Worm (Caenorhabditis elegans): ENCODE data around the gene F56F10.2.

The F56F10.2 gene

DNA sequence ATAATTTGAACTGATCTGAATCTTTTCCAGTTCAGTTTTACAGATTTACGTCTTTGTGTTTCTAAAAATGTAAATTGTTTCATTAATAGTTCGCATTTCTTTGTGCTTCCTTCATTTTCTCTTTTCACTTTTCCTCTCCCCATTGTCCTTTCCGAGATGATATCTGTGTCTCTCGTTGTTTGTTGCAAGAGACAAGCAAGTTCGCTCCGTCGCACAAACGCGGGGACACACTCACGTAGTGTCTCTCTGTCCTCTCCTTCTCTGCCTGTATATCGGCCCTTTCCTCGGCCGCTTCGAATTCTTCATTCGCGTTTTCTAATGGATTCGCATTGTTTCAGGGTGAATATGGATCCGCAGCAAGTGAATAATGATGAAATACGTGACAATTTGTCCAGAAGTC lies 17.5 kb downstream of the F56F10.2 start, which contains the start of gene ZC13.1 (continued):
- TF ChIP-seq lin-39 (tag; optimal IDR thresholded peaks at IDR 0.05), result no peak
- TF ChIP-seq nhr-77 (tag; optimal IDR thresholded peaks at IDR 0.05), result no peak
- TF ChIP-seq mab-5 (tag; optimal IDR thresholded peaks at IDR 0.05), result no peak
- TF ChIP-seq nhr-21 (tag; optimal IDR thresholded peaks at IDR 0.05), result no peak
- peak; percentile 55 for TF ChIP-seq sem-4 (tag; optimal IDR thresholded peaks at IDR 0.05)
- TF ChIP-seq crh-2 (tag; optimal IDR thresholded peaks at IDR 0.05), result peak; percentile 64
- no peak for TF ChIP-seq nhr-11 (tag; optimal IDR thresholded peaks at IDR 0.05)
- no peak for TF ChIP-seq unc-39 (tag; optimal IDR thresholded peaks at IDR 0.05)
- no peak for TF ChIP-seq elt-3 (tag; optimal IDR thresholded peaks at IDR 0.05)
- TF ChIP-seq ztf-11 (tag; optimal IDR thresholded peaks at IDR 0.05), result no peak
- TF ChIP-seq ZK546.5 (tag; optimal IDR thresholded peaks at IDR 0.05), result no peak
- no peak for TF ChIP-seq mdl-1 (tag; optimal IDR thresholded peaks at IDR 0.05)
- no peak for TF ChIP-seq nhr-12 (tag; optimal IDR thresholded peaks at IDR 0.05)
- peak; percentile 69 for TF ChIP-seq nhr-25 (tag; optimal IDR thresholded peaks at IDR 0.05)
- no peak for TF ChIP-seq nhr-237 (tag; optimal IDR thresholded peaks at IDR 0.05)
- no peak for TF ChIP-seq mbf-1 (tag; optimal IDR thresholded peaks at IDR 0.05)

DNA sequence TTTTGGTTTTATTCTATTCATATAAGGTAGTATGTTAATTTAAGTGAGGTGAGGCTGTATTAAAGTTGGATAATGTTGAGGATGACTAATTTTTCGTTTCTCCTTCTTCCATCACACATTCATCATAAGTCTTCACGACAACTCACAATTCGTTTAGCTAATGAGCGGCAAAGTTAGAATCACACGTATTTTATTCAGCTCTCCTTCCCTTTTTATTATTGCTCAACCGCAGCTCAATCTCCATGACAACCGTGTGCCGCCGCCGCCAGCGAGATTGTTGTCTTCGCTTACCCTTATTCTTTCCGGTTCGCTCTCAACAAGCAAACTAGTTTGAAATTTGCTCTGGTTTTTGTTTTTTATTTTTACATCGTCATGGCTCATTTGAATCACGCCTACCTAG lies 21.0 kb downstream of the F56F10.2 start, which contains the start of gene ZC13.2:
ZC13.2 (plus strand) TSS at position 301 of the 400 bp plus-strand sequence.
- TF ChIP-seq lin-11 (tag; optimal IDR thresholded peaks at IDR 0.05) (peak; percentile 31), ztf-1 (GFP tag; conservative IDR thresholded peaks at IDR 0.05) (no peak)

DNA sequence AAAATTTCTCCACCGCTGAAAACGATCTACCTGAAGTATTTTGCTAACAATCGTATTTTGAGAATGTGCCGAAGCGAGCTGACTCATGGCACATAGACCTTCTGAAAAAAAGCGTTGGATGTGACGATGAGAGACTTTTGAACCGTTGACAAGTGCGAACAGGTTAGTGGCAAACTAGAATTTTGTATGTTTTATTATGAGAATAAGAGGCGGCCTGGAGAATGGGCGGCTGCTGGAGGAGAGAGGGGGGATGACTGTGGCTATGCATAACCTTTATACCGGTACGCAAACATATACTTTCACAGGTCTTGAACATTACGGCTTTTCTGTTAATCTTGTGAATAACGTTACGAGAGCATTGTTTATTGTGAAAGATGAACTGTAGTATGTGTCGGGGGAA lies 28.9 kb downstream of the F56F10.2 start, which contains the start of gene mam-1:
mam-1 (minus strand) TSS at position 101 of the 400 bp plus-strand sequence.
- TF ChIP-seq alr-1 (tag; optimal IDR thresholded peaks at IDR 0.05), result no peak
- no peak for TF ChIP-seq mdl-1 (tag; optimal IDR thresholded peaks at IDR 0.05)
- TF ChIP-seq Y55F3AM.14 (GFP tag; optimal IDR thresholded peaks at IDR 0.05), result no peak
- TF ChIP-seq elt-1 (tag; optimal IDR thresholded peaks at IDR 0.05), result no peak

DNA sequence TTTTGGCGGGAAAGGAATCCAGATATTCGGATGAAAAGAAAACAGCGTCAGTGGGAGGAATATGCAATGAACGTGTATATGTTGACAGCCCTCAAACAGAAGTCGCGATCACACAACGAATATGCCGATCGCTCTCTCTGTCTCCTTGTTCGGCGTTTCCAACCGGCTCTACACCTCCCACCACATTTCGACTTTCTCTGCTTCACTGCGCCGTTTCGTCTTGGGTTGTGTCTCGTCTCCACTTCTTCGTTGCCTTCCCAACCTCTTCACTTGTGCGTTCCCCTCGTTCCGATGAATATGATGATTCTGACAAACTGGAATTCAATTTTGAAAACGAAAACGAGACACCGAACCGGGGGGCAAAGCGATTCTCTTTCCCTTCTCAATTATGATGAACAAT lies 38.5 kb downstream of the F56F10.2 start, which contains the start of gene mab-7:
mab-7 (minus strand) TSS at position 101 of the 400 bp plus-strand sequence.
- TF ChIP-seq nhr-77 (tag; optimal IDR thresholded peaks at IDR 0.05), result no peak

DNA sequence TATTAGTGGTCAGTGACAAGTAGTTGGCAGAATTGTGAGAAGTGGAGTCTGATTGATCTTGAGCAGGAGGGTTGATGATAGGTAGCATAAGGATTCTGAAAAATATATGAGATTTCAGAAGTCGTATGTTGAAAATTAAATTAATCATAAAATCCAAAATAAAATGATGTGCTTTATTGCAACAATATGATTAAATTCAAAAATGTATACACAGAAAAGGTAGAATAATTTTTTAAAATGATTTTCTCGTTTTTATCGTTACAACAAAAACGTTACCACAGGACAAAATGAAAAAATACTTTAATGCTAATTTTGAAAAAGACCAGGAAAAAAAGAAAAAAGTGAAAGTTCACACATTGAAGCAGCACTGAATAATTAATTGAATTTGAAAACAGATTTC lies 43.1 kb downstream of the F56F10.2 start, which contains the start of gene ZC13.10:
ZC13.10 (minus strand) TSS at position 101 of the 400 bp plus-strand sequence.
- TF ChIP-seq nhr-10 (tag; optimal IDR thresholded peaks at IDR 0.05) (no peak), dmd-4 (tag; optimal IDR thresholded peaks at IDR 0.05) (no peak), unc-55 (GFP tag; optimal IDR thresholded peaks at IDR 0.05) (no peak), lsy-2 (tag; optimal IDR thresholded peaks at IDR 0.05) (no peak), nhr-77 (tag; optimal IDR thresholded peaks at IDR 0.05) (no peak), gmeb-1 (tag; optimal IDR thresholded peaks at IDR 0.05) (no peak), nhr-23 (tag; optimal IDR thresholded peaks at IDR 0.05) (no peak), unc-39 (tag; optimal IDR thresholded peaks at IDR 0.05) (no peak), alr-1 (tag; optimal IDR thresholded peaks at IDR 0.05) (no peak), nhr-21 (tag; optimal IDR thresholded peaks at IDR 0.05) (no peak), elt-3 (tag; optimal IDR thresholded peaks at IDR 0.05) (no peak), lin-13 (GFP tag; optimal IDR thresholded peaks at IDR 0.05) (no peak), nhr-237 (tag; optimal IDR thresholded peaks at IDR 0.05) (no peak), egl-27 (tag; optimal IDR thresholded peaks at IDR 0.05) (no peak), F13H6.1 (tag; optimal IDR thresholded peaks at IDR 0.05) (no peak), sma-9 (GFP tag; optimal IDR thresholded peaks at IDR 0.05) (no peak), sma-9 (tag; optimal IDR thresholded peaks at IDR 0.05) (no peak), nhr-25 (tag; optimal IDR thresholded peaks at IDR 0.05) (no peak), ceh-82 (tag; optimal IDR thresholded peaks at IDR 0.05) (no peak), peb-1 (tag; optimal IDR thresholded peaks at IDR 0.05) (no peak)

DNA sequence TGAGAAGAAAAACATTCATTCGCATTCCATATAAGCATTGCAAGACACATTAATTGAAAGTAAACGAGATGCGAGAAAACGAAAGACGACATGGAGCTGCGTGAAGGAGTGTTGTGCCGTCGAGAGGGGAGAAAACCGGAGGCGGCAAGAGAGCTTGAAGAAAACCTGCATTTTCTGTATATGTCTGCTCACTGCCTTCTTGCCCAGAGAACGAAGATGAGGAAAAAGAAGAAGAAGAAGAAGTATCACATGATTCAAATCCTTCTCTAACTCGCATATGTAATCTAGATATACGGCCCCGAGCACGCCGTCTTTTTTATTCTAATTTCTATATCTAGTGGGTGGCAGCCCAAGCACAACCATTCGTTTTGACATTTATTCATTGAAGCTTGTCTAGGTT lies 50.9 kb downstream of the F56F10.2 start:
- TF ChIP-seq crh-2 (tag; optimal IDR thresholded peaks at IDR 0.05) (peak; percentile 2), nhr-6 (tag; optimal IDR thresholded peaks at IDR 0.05) (no peak), lin-11 (tag; optimal IDR thresholded peaks at IDR 0.05) (peak; percentile 46), unc-55 (GFP tag; optimal IDR thresholded peaks at IDR 0.05) (peak; percentile 48), nhr-25 (tag; optimal IDR thresholded peaks at IDR 0.05) (no peak), R02D3.7 (tag; optimal IDR thresholded peaks at IDR 0.05) (no peak), elt-3 (tag; optimal IDR thresholded peaks at IDR 0.05) (no peak), C34F6.9 (tag; optimal IDR thresholded peaks at IDR 0.05) (peak; percentile 42), zag-1 (tag; optimal IDR thresholded peaks at IDR 0.05) (no peak), gmeb-1 (tag; optimal IDR thresholded peaks at IDR 0.05) (no peak), ZK546.5 (tag; optimal IDR thresholded peaks at IDR 0.05) (no peak), lin-39 (tag; optimal IDR thresholded peaks at IDR 0.05) (no peak), sma-9 (GFP tag; optimal IDR thresholded peaks at IDR 0.05) (peak; percentile 1), sma-9 (tag; optimal IDR thresholded peaks at IDR 0.05) (no peak)
